Fruit fly (Drosophila melanogaster): ENCODE data around the gene CG15879.

CG15879 gene

dm6 chr3L:2119002-2119401 is 49.9 kb downstream of the CG15879 start:
- no peak for TF ChIP-seq schlank (tag; optimal IDR thresholded peaks at IDR 0.05)
- TF ChIP-seq chn (GFP tag; optimal IDR thresholded peaks at IDR 0.05), result no peak
- no peak for TF ChIP-seq Sry-β (GFP tag; optimal IDR thresholded peaks at IDR 0.05)
- TF ChIP-seq Camta (GFP tag; optimal IDR thresholded peaks at IDR 0.05), result no peak
- TF ChIP-seq Hmx (GFP tag; optimal IDR thresholded peaks at IDR 0.05), result no peak
- no peak for TF ChIP-seq dimm (GFP tag; IDR thresholded peaks at IDR 0.05)
- no peak for TF ChIP-seq nom (GFP tag; optimal IDR thresholded peaks at IDR 0.05)
- TF ChIP-seq CG3281 (GFP tag; optimal IDR thresholded peaks at IDR 0.05), result no peak
- no peak for TF ChIP-seq YL-1 (GFP tag; optimal IDR thresholded peaks at IDR 0.05)
- no peak for TF ChIP-seq jigr1 (GFP tag; IDR thresholded peaks at IDR 0.05)
- TF ChIP-seq bbx (GFP tag; IDR thresholded peaks at IDR 0.05; ENCODE audit: partially characterized antibody), result no peak
- TF ChIP-seq CG10147 (GFP tag; optimal IDR thresholded peaks at IDR 0.05), result no peak
- no peak for TF ChIP-seq NC2β (GFP tag; optimal IDR thresholded peaks at IDR 0.05)
- no peak for TF ChIP-seq psq (GFP tag; optimal IDR thresholded peaks at IDR 0.05)
- TF ChIP-seq bcd (GFP tag; optimal IDR thresholded peaks at IDR 0.05), result no peak

- TF ChIP-seq dmrt11E (tag; optimal IDR thresholded peaks at IDR 0.05) (peak; percentile 51), Drgx (GFP tag; IDR thresholded peaks at IDR 0.05) (peak; percentile 25; the same call in 1 of the 2 replicates), zfh2 (GFP tag; optimal IDR thresholded peaks at IDR 0.05) (no peak), trem (tag; optimal IDR thresholded peaks at IDR 0.05) (no peak), CG12236 (GFP tag; optimal IDR thresholded peaks at IDR 0.05) (no peak), Sox102F (GFP tag; optimal IDR thresholded peaks at IDR 0.05) (no peak), gem (tag; optimal IDR thresholded peaks at IDR 0.05) (peak; percentile 14), CG10321 (GFP tag; IDR thresholded peaks at IDR 0.05) (no peak), Xrp1 (GFP tag; IDR thresholded peaks at IDR 0.05) (0 out of 2 replicates have a peak, but pooled peaks have one; percentile 22), D19A (tag; optimal IDR thresholded peaks at IDR 0.05) (peak; percentile 92)
Observed at dm6 chr3L:2118054-2118453, 50.9 kb downstream of the CG15879 start.

Measured in whole organism, embryonic.